Worm (Caenorhabditis elegans) whole organism, late embryonic: Measurements from ENCODE around the gene ife-1.

Source experiments
- C08G9.2 ChIP-seq: sonication (generic microtip); optimal IDR thresholded peaks from 2 replicates; lab custom pipeline; 2016; ENCODE audit warnings: mild to moderate bottlenecking, missing genetic modification characterization, moderate library complexity, missing compliant biosample characterization
- C38D4.7 ChIP-seq: fragments of 200-800 bp; sonication (Bioruptor generic); optimal IDR thresholded peaks from 2 replicates; lab custom pipeline; 2018; ENCODE audit warnings: mild to moderate bottlenecking, missing genetic modification characterization, moderate library complexity, missing compliant biosample characterization
- Y22D7AL.16 ChIP-seq: sonication (generic microtip); optimal IDR thresholded peaks from 2 replicates; lab custom pipeline; 2016; ENCODE audit warnings: missing genetic modification characterization, missing compliant biosample characterization
- ceh-14 ChIP-seq: sonication (generic microtip); optimal IDR thresholded peaks from 2 replicates; lab custom pipeline; 2016; ENCODE audit warnings: missing genotype, missing genetic modification characterization, missing compliant biosample characterization
- ceh-18 ChIP-seq: sonication (generic microtip); optimal IDR thresholded peaks from 2 replicates; lab custom pipeline; 2016; ENCODE audit warnings: missing genetic modification characterization, missing compliant biosample characterization
- ceh-19 ChIP-seq: fragments of 200-800 bp; sonication (Bioruptor generic); optimal IDR thresholded peaks from 2 replicates; lab custom pipeline; 2018; ENCODE audit warnings: mild to moderate bottlenecking, missing genetic modification characterization, missing compliant biosample characterization
- ceh-2 ChIP-seq: sonication (generic microtip); optimal IDR thresholded peaks from 2 replicates; lab custom pipeline; 2016; ENCODE audit warnings: missing genotype, missing genetic modification characterization, missing compliant biosample characterization
- ceh-24 ChIP-seq: sonication (generic microtip); optimal IDR thresholded peaks from 2 replicates; lab custom pipeline; 2016; ENCODE audit warnings: mild to moderate bottlenecking, missing genetic modification characterization, missing compliant biosample characterization
- ceh-31 ChIP-seq: sonication (generic microtip); optimal IDR thresholded peaks from 2 replicates; lab custom pipeline; 2016; ENCODE audit warnings: missing genetic modification characterization, missing compliant biosample characterization
- ceh-45 ChIP-seq: fragments of 200-800 bp; sonication (Bioruptor generic); IDR thresholded peaks from 2 replicates; pipeline ENCODE4 v1.3.6; 2022; ENCODE audit warnings: missing genetic modification reagents, missing genetic modification characterization, missing compliant biosample characterization
- ceh-48 ChIP-seq: sonication (generic microtip); optimal IDR thresholded peaks from 2 replicates; lab custom pipeline; 2016; ENCODE audit warnings: missing genetic modification characterization, inconsistent platforms, missing compliant biosample characterization
- ceh-6 ChIP-seq: fragments of 200-800 bp; sonication (Bioruptor generic); optimal IDR thresholded peaks from 2 replicates; lab custom pipeline; 2018; ENCODE audit warnings: mild to moderate bottlenecking, missing genetic modification characterization, missing compliant biosample characterization
- dve-1 ChIP-seq: sonication (generic microtip); optimal IDR thresholded peaks from 2 replicates; lab custom pipeline; 2017; ENCODE audit warnings: antibody characterized with exemption, mild to moderate bottlenecking, missing genetic modification characterization, missing compliant biosample characterization
- ets-4 ChIP-seq: sonication (generic microtip); optimal IDR thresholded peaks from 2 replicates; lab custom pipeline; 2016; ENCODE audit warnings: missing genetic modification characterization, missing compliant biosample characterization
- eyg-1 ChIP-seq: sonication (generic microtip); optimal IDR thresholded peaks from 2 replicates; lab custom pipeline; 2016; ENCODE audit warnings: missing genotype, missing genetic modification characterization, missing compliant biosample characterization
- fax-1 ChIP-seq: sonication (generic microtip); optimal IDR thresholded peaks from 2 replicates; lab custom pipeline; 2016; ENCODE audit warnings: missing genotype, missing genetic modification characterization, missing compliant biosample characterization
- fkh-10 ChIP-seq: fragments of 150-350 bp; optimal IDR thresholded peaks from 2 replicates; lab custom pipeline; 2014; ENCODE audit warnings: missing biosample characterization, missing genetic modification reagents, missing genetic modification characterization
- fkh-6 ChIP-seq: sonication (generic microtip); optimal IDR thresholded peaks from 2 replicates; lab custom pipeline; 2016; ENCODE audit warnings: missing genetic modification characterization, missing compliant biosample characterization
- gmeb-2 ChIP-seq: sonication (generic microtip); optimal IDR thresholded peaks from 2 replicates; lab custom pipeline; 2016; ENCODE audit warnings: missing genetic modification characterization, inconsistent platforms, missing compliant biosample characterization
- hlh-15 ChIP-seq: sonication (generic microtip); optimal IDR thresholded peaks from 2 replicates; lab custom pipeline; 2016; ENCODE audit warnings: missing genetic modification characterization, missing compliant biosample characterization
- hlh-30 ChIP-seq: sonication (generic microtip); optimal IDR thresholded peaks from 2 replicates; lab custom pipeline; 2017; ENCODE audit warnings: antibody characterized with exemption, missing genetic modification characterization, missing compliant biosample characterization; ENCODE audit not compliant: insufficient read depth
- hlh-6 ChIP-seq: sonication (generic microtip); optimal IDR thresholded peaks from 2 replicates; lab custom pipeline; 2016; ENCODE audit warnings: missing genotype, missing genetic modification characterization, missing compliant biosample characterization
- lim-6 ChIP-seq: sonication (generic microtip); optimal IDR thresholded peaks from 2 replicates; lab custom pipeline; 2016; ENCODE audit warnings: missing genetic modification characterization, missing compliant biosample characterization
- lin-11 ChIP-seq: fragments of 200-800 bp; sonication (Bioruptor generic); optimal IDR thresholded peaks from 2 replicates; lab custom pipeline; 2018; ENCODE audit warnings: mild to moderate bottlenecking, missing genetic modification characterization, missing compliant biosample characterization
- madf-2 ChIP-seq: sonication (generic microtip); optimal IDR thresholded peaks from 2 replicates; lab custom pipeline; 2017; ENCODE audit warnings: missing genetic modification characterization, missing compliant biosample characterization
- mec-3 ChIP-seq: sonication (generic microtip); optimal IDR thresholded peaks from 2 replicates; lab custom pipeline; 2016; ENCODE audit warnings: borderline replicate concordance, missing genetic modification characterization, missing compliant biosample characterization
- nhr-11 ChIP-seq: fragments of 150-350 bp; optimal IDR thresholded peaks from 2 replicates; lab custom pipeline; 2014; ENCODE audit warnings: missing biosample characterization, missing genetic modification characterization
- odd-2 ChIP-seq: sonication (generic microtip); optimal IDR thresholded peaks from 2 replicates; lab custom pipeline; 2017; ENCODE audit warnings: antibody characterized with exemption, mild to moderate bottlenecking, missing genetic modification characterization, missing compliant biosample characterization
- pax-1 ChIP-seq: fragments of 150-350 bp; optimal IDR thresholded peaks from 2 replicates; lab custom pipeline; 2014; ENCODE audit warnings: missing biosample characterization, missing genetic modification characterization
- pha-2 ChIP-seq: sonication (generic microtip); optimal IDR thresholded peaks from 2 replicates; lab custom pipeline; 2017; ENCODE audit warnings: mild to moderate bottlenecking, missing genetic modification characterization, missing compliant biosample characterization
- pqm-1 ChIP-seq: sonication (generic microtip); optimal IDR thresholded peaks from 2 replicates; lab custom pipeline; 2016; ENCODE audit warnings: missing genetic modification characterization, missing compliant biosample characterization
- ref-2 ChIP-seq: sonication (generic microtip); optimal IDR thresholded peaks from 2 replicates; lab custom pipeline; 2016; ENCODE audit warnings: missing genetic modification characterization, missing compliant biosample characterization
- rnt-1 ChIP-seq: sonication (generic microtip); optimal IDR thresholded peaks from 2 replicates; lab custom pipeline; 2016; ENCODE audit warnings: missing genetic modification characterization, missing compliant biosample characterization
- sdc-2 ChIP-seq: sonication (generic microtip); optimal IDR thresholded peaks from 2 replicates; lab custom pipeline; 2016; ENCODE audit warnings: missing genotype, missing genetic modification characterization, missing compliant biosample characterization
- sox-4 ChIP-seq: sonication (generic microtip); optimal IDR thresholded peaks from 2 replicates; lab custom pipeline; 2017; ENCODE audit warnings: mild to moderate bottlenecking, missing genetic modification characterization, inconsistent platforms, missing compliant biosample characterization
- unc-3 ChIP-seq, 2 experiments: fragments of 200-800 bp in 1 of 2; sonication (Bioruptor generic) in 1 of 2; sonication (generic microtip) in 1 of 2; conservative IDR thresholded peaks in 1 of 2; optimal IDR thresholded peaks in 1 of 2; 2 replicates each; pipeline versions ENCODE4 v1.3.6 to Lab custom; 2016 to 2022; ENCODE audit warnings: missing compliant biosample characterization in 2 of 2, missing genetic modification characterization in 2 of 2, missing genetic modification reagents in 1 of 2
- unc-42 ChIP-seq: sonication (generic microtip); optimal IDR thresholded peaks from 2 replicates; lab custom pipeline; 2016; ENCODE audit warnings: missing genotype, missing genetic modification characterization, missing compliant biosample characterization

The ife-1 gene

ce11 chrIII:13341275-13341626, 2.0 kb upstream of the ife-1 start, which contains the start of gene nud-1:
nud-1 (plus strand) TSS chrIII:13341527.
- TF ChIP-seq rnt-1 (tag; lab: Kevin White, UChicago) (no peak), hlh-6 (tag; lab: Kevin White, UChicago) (no peak), ceh-45 (GFP tag; lab: Robert Waterston, UW) (no peak), fkh-10 (GFP tag; lab: Kevin White, UChicago) (no peak), Y22D7AL.16 (tag; lab: Kevin White, UChicago) (no peak), unc-3 (GFP tag; conservative IDR thresholded peaks at IDR 0.05; lab: Robert Waterston, UW) (no peak), unc-3 (tag; optimal IDR thresholded peaks at IDR 0.05; lab: Kevin White, UChicago) (no peak), madf-2 (no peak), pax-1 (no peak), C38D4.7 (GFP tag; lab: Kevin White, UChicago) (no peak), C08G9.2 (tag; lab: Kevin White, UChicago) (no peak), fax-1 (tag; lab: Kevin White, UChicago) (no peak), odd-2 (tag; lab: Kevin White, UChicago) (no peak), ceh-31 (tag; lab: Kevin White, UChicago) (no peak), sox-4 (tag; lab: Kevin White, UChicago) (no peak)

- TF ChIP-seq dve-1 (no peak), madf-2 (no peak), ceh-24 (tag; lab: Kevin White, UChicago) (no peak), pqm-1 (tag; lab: Kevin White, UChicago) (no peak), lin-11 (tag; lab: Kevin White, UChicago) (no peak), fkh-10 (GFP tag; lab: Kevin White, UChicago) (no peak), ceh-6 (GFP tag; lab: Kevin White, UChicago) (no peak), hlh-15 (tag; lab: Kevin White, UChicago) (no peak), ref-2 (tag; lab: Kevin White, UChicago) (no peak), ceh-19 (no peak), sox-4 (tag; lab: Kevin White, UChicago) (no peak), gmeb-2 (tag; lab: Kevin White, UChicago) (no peak), ets-4 (no peak), ceh-2 (tag; lab: Kevin White, UChicago) (no peak)
These were observed 1.0 kb upstream of the ife-1 start, which contains the start of gene dro-1 for ce11 chrIII:13342079-13342734. dro-1 (plus strand) TSS chrIII:13342684.

- no peak for TF ChIP-seq ceh-14 (tag; lab: Kevin White, UChicago)
- TF ChIP-seq lim-6 (tag; lab: Kevin White, UChicago), result no peak
- no peak for TF ChIP-seq ceh-18 (tag; lab: Kevin White, UChicago)
- TF ChIP-seq hlh-6 (tag; lab: Kevin White, UChicago), result no peak
- TF ChIP-seq pqm-1 (tag; lab: Kevin White, UChicago), result no peak
- TF ChIP-seq fkh-6 (tag; lab: Kevin White, UChicago), result no peak
- no peak for TF ChIP-seq sdc-2
- TF ChIP-seq pha-2 (tag; lab: Kevin White, UChicago), result no peak
- no peak for TF ChIP-seq lin-11 (tag; lab: Kevin White, UChicago)
- no peak for TF ChIP-seq nhr-11
- no peak for TF ChIP-seq mec-3 (tag; lab: Kevin White, UChicago)
- TF ChIP-seq unc-42 (tag; lab: Kevin White, UChicago), result no peak
- no peak for TF ChIP-seq gmeb-2 (tag; lab: Kevin White, UChicago)
- no peak for TF ChIP-seq ceh-48
- no peak for TF ChIP-seq eyg-1
- TF ChIP-seq hlh-30, result no peak
- no peak for TF ChIP-seq ceh-24 (tag; lab: Kevin White, UChicago)
- TF ChIP-seq Y22D7AL.16 (tag; lab: Kevin White, UChicago), result no peak
These were observed 434 bp downstream of the ife-1 start for ce11 chrIII:13343562-13344139.
